Fruit fly (Drosophila melanogaster) whole organism, embryonic: Measurements from ENCODE around the gene CG4101.
A peak's percentile ranks its signal among the peaks of the same experiment; 100 is the strongest.

ENCODE experiments used
- Bgb ChIP-seq: fragments of 200-800 bp; sonication (Bioruptor generic); IDR thresholded peaks from 2 replicates; pipeline ENCODE4 v1.3.6; 2022; ENCODE audit warnings: missing biosample characterization, missing genetic modification characterization; ENCODE audit not compliant: partially characterized antibody
- CG10431 ChIP-seq: fragments of 200-800 bp; sonication (Bioruptor generic); optimal IDR thresholded peaks from 3 replicates; lab custom pipeline; 2018; ENCODE audit warnings: missing biosample characterization, mild to moderate bottlenecking, missing genetic modification characterization
- CG10543 ChIP-seq: fragments of 200-800 bp; sonication (Bioruptor generic); optimal IDR thresholded peaks from 3 replicates; lab custom pipeline; 2017; ENCODE audit warnings: missing biosample characterization, mild to moderate bottlenecking, missing genetic modification characterization, moderate library complexity
- CG11695 ChIP-seq: fragments of 200-800 bp; sonication (Bioruptor generic); IDR thresholded peaks from 3 replicates; pipeline ENCODE4 v1.3.6; 2022; ENCODE audit warnings: missing biosample characterization, missing genetic modification characterization
- CG12155 ChIP-seq: fragments of 200-800 bp; sonication (Bioruptor generic); optimal IDR thresholded peaks from 3 replicates; lab custom pipeline; 2016; ENCODE audit warnings: missing biosample characterization, missing genetic modification characterization
- CG14014 ChIP-seq: fragments of 200-800 bp; sonication (Bioruptor generic); IDR thresholded peaks from 2 replicates; pipeline ENCODE4 v1.3.6; 2022; ENCODE audit warnings: missing biosample characterization, missing genetic modification characterization
- CG14441 ChIP-seq: fragments of 200-800 bp; sonication (Bioruptor generic); IDR thresholded peaks from 2 replicates; pipeline ENCODE4 v1.3.6; 2022; ENCODE audit warnings: missing biosample characterization, missing genetic modification characterization
- CG15269 ChIP-seq: fragments of 200-800 bp; sonication (Bioruptor generic); optimal IDR thresholded peaks from 2 replicates; lab custom pipeline; 2018; ENCODE audit warnings: missing biosample characterization, mild to moderate bottlenecking, missing genetic modification characterization, moderate library complexity
- CG1529 ChIP-seq: fragments of 200-800 bp; sonication (Bioruptor generic); optimal IDR thresholded peaks from 3 replicates; lab custom pipeline; 2018; ENCODE audit warnings: missing biosample characterization, missing genetic modification characterization
- CG15601 ChIP-seq: fragments of 200-800 bp; sonication (Bioruptor generic); optimal IDR thresholded peaks from 3 replicates; lab custom pipeline; 2019; ENCODE audit warnings: missing biosample characterization, mild to moderate bottlenecking, missing genetic modification characterization, moderate library complexity
- CG17568 ChIP-seq: fragments of 200-800 bp; sonication (Bioruptor generic); optimal IDR thresholded peaks from 2 replicates; lab custom pipeline; 2018; ENCODE audit warnings: missing biosample characterization, mild to moderate bottlenecking, missing genetic modification characterization, moderate library complexity
- CG2199 ChIP-seq: fragments of 200-800 bp; sonication (Bioruptor generic); IDR thresholded peaks from 3 replicates; pipeline ENCODE4 v1.3.6; 2022; ENCODE audit warnings: missing biosample characterization, missing genetic modification characterization
- CG2889 ChIP-seq: fragments of 200-800 bp; sonication (Bioruptor generic); IDR thresholded peaks from 3 replicates; pipeline ENCODE4 v1.3.6; 2022; ENCODE audit warnings: missing biosample characterization, missing genetic modification characterization
- CG32532 ChIP-seq: fragments of 200-800 bp; sonication (Bioruptor generic); IDR thresholded peaks from 2 replicates; pipeline ENCODE4 v1.3.6; 2022; ENCODE audit warnings: missing biosample characterization, missing genetic modification characterization
- CG3847 ChIP-seq: fragments of 200-800 bp; sonication (Bioruptor generic); IDR thresholded peaks from 2 replicates; pipeline ENCODE4 v1.3.6; 2022; ENCODE audit warnings: missing biosample characterization, missing genetic modification characterization
- CG42726 ChIP-seq: fragments of 200-800 bp; sonication (Bioruptor generic); IDR thresholded peaks from 2 replicates; pipeline ENCODE4 v1.3.6; 2022; ENCODE audit warnings: missing biosample characterization, missing genetic modification characterization; ENCODE audit not compliant: partially characterized antibody
- CG6683 ChIP-seq: fragments of 200-800 bp; sonication (Bioruptor generic); optimal IDR thresholded peaks from 2 replicates; lab custom pipeline; 2017; ENCODE audit warnings: missing biosample characterization, mild to moderate bottlenecking, missing genetic modification characterization, missing genetic modification reagents
- CG7786 ChIP-seq: fragments of 200-800 bp; sonication (Bioruptor generic); optimal IDR thresholded peaks from 2 replicates; lab custom pipeline; 2016; ENCODE audit warnings: missing biosample characterization, missing genetic modification characterization
- CG7928 ChIP-seq: fragments of 200-800 bp; sonication (Bioruptor generic); optimal IDR thresholded peaks from 2 replicates; lab custom pipeline; 2017; ENCODE audit warnings: missing biosample characterization, mild to moderate bottlenecking, missing genetic modification characterization
- Camta ChIP-seq: fragments of 200-800 bp; sonication (Bioruptor generic); optimal IDR thresholded peaks from 2 replicates; lab custom pipeline; 2016; ENCODE audit warnings: missing biosample characterization, missing genetic modification characterization
- E2f2 ChIP-seq: fragments of 200-800 bp; sonication (Bioruptor generic); IDR thresholded peaks from 2 replicates; pipeline ENCODE4 v1.3.6; 2022; ENCODE audit warnings: missing biosample characterization, missing genetic modification characterization
- Fer1 ChIP-seq: fragments of 200-800 bp; sonication (Bioruptor generic); optimal IDR thresholded peaks from 2 replicates; lab custom pipeline; 2017; ENCODE audit warnings: missing biosample characterization, mild to moderate bottlenecking, missing genetic modification characterization
- HHEX ChIP-seq: fragments of 200-800 bp; sonication (Bioruptor generic); optimal IDR thresholded peaks from 3 replicates; lab custom pipeline; 2017; ENCODE audit warnings: missing biosample characterization, mild to moderate bottlenecking, missing genetic modification characterization, missing genetic modification reagents
- HmgZ ChIP-seq: fragments of 200-800 bp; sonication (Bioruptor generic); optimal IDR thresholded peaks from 2 replicates; lab custom pipeline; 2018; ENCODE audit warnings: missing biosample characterization, mild to moderate bottlenecking, missing genetic modification characterization
- Nf-YC ChIP-seq: fragments of 200-800 bp; optimal IDR thresholded peaks from 3 replicates; lab custom pipeline; 2019; ENCODE audit warnings: missing biosample characterization, mild to moderate bottlenecking, missing genetic modification characterization, moderate library complexity
- Oli ChIP-seq: fragments of 200-800 bp; sonication (Bioruptor generic); optimal IDR thresholded peaks from 2 replicates; lab custom pipeline; 2018; ENCODE audit warnings: missing biosample characterization, mild to moderate bottlenecking, missing genetic modification characterization, moderate library complexity
- Pdp1 ChIP-seq, 2 experiments: fragments of 200-800 bp; sonication (Bioruptor generic); optimal IDR thresholded peaks; 3 replicates each; lab custom pipeline; 2016; ENCODE audit warnings: missing biosample characterization in 2 of 2, missing genetic modification characterization in 2 of 2, mild to moderate bottlenecking in 1 of 2, moderate library complexity in 1 of 2
- Sry-δ ChIP-seq: fragments of 200-800 bp; sonication (Bioruptor generic); optimal IDR thresholded peaks from 2 replicates; lab custom pipeline; 2016; ENCODE audit warnings: missing biosample characterization, missing genetic modification characterization
- ash1 ChIP-seq: fragments of 200-800 bp; sonication (Bioruptor generic); optimal IDR thresholded peaks from 2 replicates; lab custom pipeline; 2018; ENCODE audit warnings: missing biosample characterization, mild to moderate bottlenecking, missing genetic modification characterization
- ci ChIP-seq: fragments of 200-800 bp; sonication (Bioruptor generic); IDR thresholded peaks from 3 replicates; pipeline ENCODE4 v1.3.6; 2022; ENCODE audit warnings: missing biosample characterization, missing genetic modification characterization
- dpn ChIP-seq, 2 experiments: fragments of 200-800 bp; sonication (Bioruptor generic); optimal IDR thresholded peaks; 3 replicates each; lab custom pipeline; 2016; ENCODE audit warnings: missing biosample characterization in 2 of 2, missing genetic modification characterization in 2 of 2
- ftz-f1 ChIP-seq: fragments of 200-800 bp; sonication (Bioruptor generic); optimal IDR thresholded peaks from 2 replicates; lab custom pipeline; 2016; ENCODE audit warnings: missing biosample characterization, missing genetic modification characterization
- gcm2 ChIP-seq: fragments of 200-800 bp; sonication (Bioruptor generic); optimal IDR thresholded peaks from 2 replicates; lab custom pipeline; 2016; ENCODE audit warnings: missing biosample characterization, missing genetic modification characterization
- grau ChIP-seq: fragments of 200-800 bp; optimal IDR thresholded peaks from 3 replicates; lab custom pipeline; 2019; ENCODE audit warnings: missing biosample characterization, mild to moderate bottlenecking, missing genetic modification characterization, moderate library complexity
- grn ChIP-seq: fragments of 200-800 bp; sonication (Bioruptor generic); optimal IDR thresholded peaks from 3 replicates; lab custom pipeline; 2017; ENCODE audit warnings: missing biosample characterization, missing genetic modification characterization
- kni ChIP-seq: fragments of 200-800 bp; sonication (Bioruptor generic); optimal IDR thresholded peaks from 3 replicates; lab custom pipeline; 2017; ENCODE audit warnings: mild to moderate bottlenecking, missing biosample characterization, missing genetic modification reagents, missing genetic modification characterization
- lab ChIP-seq: fragments of 200-800 bp; sonication (Bioruptor generic); optimal IDR thresholded peaks from 3 replicates; lab custom pipeline; 2017; ENCODE audit warnings: missing biosample characterization, missing genetic modification characterization, mild to moderate bottlenecking, moderate library complexity, missing genetic modification reagents
- nerfin-1 ChIP-seq: fragments of 200-800 bp; sonication (Bioruptor generic); optimal IDR thresholded peaks from 3 replicates; lab custom pipeline; 2019; ENCODE audit warnings: missing biosample characterization, mild to moderate bottlenecking, missing genetic modification characterization, moderate library complexity
- oc ChIP-seq: fragments of 200-800 bp; sonication (Bioruptor generic); optimal IDR thresholded peaks from 2 replicates; lab custom pipeline; 2018; ENCODE audit warnings: missing biosample characterization, mild to moderate bottlenecking, missing genetic modification characterization, moderate library complexity
- pita ChIP-seq: fragments of 200-800 bp; sonication (Bioruptor generic); optimal IDR thresholded peaks from 2 replicates; lab custom pipeline; 2017; ENCODE audit warnings: missing biosample characterization, mild to moderate bottlenecking, missing genetic modification characterization
- shn ChIP-seq: fragments of 200-800 bp; sonication (Bioruptor generic); optimal IDR thresholded peaks from 3 replicates; lab custom pipeline; 2016; ENCODE audit warnings: missing biosample characterization, missing genetic modification characterization
- so ChIP-seq: fragments of 200-800 bp; sonication (Bioruptor generic); IDR thresholded peaks from 3 replicates; pipeline ENCODE4 v1.3.6; 2022; ENCODE audit warnings: missing biosample characterization, missing genetic modification characterization
- stc ChIP-seq: fragments of 200-800 bp; sonication (Bioruptor generic); IDR thresholded peaks from 2 replicates; pipeline ENCODE4 v1.3.6; 2022; ENCODE audit warnings: missing biosample characterization, missing genetic modification characterization
- tap ChIP-seq: fragments of 200-800 bp; optimal IDR thresholded peaks from 3 replicates; lab custom pipeline; 2019; ENCODE audit warnings: missing biosample characterization, mild to moderate bottlenecking, missing genetic modification characterization, moderate library complexity
- vvl ChIP-seq: fragments of 200-800 bp; sonication (Bioruptor generic); IDR thresholded peaks from 2 replicates; pipeline ENCODE4 v1.3.6; 2022; ENCODE audit warnings: missing biosample characterization, missing genetic modification characterization

CG4101 gene

DNA sequence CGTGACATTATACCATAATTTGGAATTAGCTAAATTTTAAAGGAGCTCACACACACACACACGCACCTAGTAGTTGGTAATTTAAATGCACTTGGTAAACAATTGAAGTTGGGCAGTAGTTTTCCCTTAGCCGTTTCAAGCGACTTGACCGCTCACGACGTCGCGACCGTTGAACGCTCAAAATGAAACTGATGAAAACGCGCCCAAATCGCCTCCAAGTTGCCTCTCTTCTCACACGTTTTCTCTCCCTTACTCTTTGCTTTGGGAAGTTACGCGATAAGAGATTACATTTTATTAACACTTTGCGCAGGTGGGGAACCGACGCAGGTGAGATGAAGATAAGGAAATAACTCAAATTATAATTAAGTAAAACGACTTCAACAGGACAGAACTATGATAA lies 40.1 kb upstream of the CG4101 start (continued):
- TF ChIP-seq Pdp1 (GFP tag; optimal IDR thresholded peaks at IDR 0.05; lab: Kevin White, UChicago), result peak in 1 of 2 experiments; percentile 75
- TF ChIP-seq HHEX (GFP tag; lab: Kevin White, UChicago), result peak; percentile 17
- peak; percentile 51; the same call in 1 of the 2 replicates for TF ChIP-seq Bgb (GFP tag; lab: Robert Waterston, UW)
- TF ChIP-seq HmgZ (tag; lab: Kevin White, UChicago), result peak; percentile 28
- TF ChIP-seq ci (GFP tag; lab: Robert Waterston, UW), result peak; percentile 71; the same call in 2 of the 3 replicates
- TF ChIP-seq gcm2 (GFP tag; lab: Kevin White, UChicago), result no peak
- no peak for TF ChIP-seq CG14441
- TF ChIP-seq shn (GFP tag; lab: Kevin White, UChicago), result no peak
- TF ChIP-seq CG10431 (GFP tag; lab: Kevin White, UChicago), result no peak
- no peak for TF ChIP-seq pita (GFP tag; lab: Kevin White, UChicago)
- TF ChIP-seq CG17568 (GFP tag; lab: Kevin White, UChicago), result peak; percentile 9
- TF ChIP-seq vvl (GFP tag; lab: Robert Waterston, UW), result peak; percentile 49
- TF ChIP-seq Sry-δ (GFP tag; lab: Kevin White, UChicago), result no peak
- TF ChIP-seq CG15601 (tag; lab: Kevin White, UChicago), result peak; percentile 27
- TF ChIP-seq oc, result peak; percentile 19
- peak; percentile 32; the same call in 1 of the 2 replicates for TF ChIP-seq CG32532
- no peak for TF ChIP-seq tap (tag; lab: Kevin White, UChicago)
- peak; percentile 11 for TF ChIP-seq grau (tag; lab: Kevin White, UChicago)
- TF ChIP-seq CG2889 (GFP tag; lab: Robert Waterston, UW), result no peak
- peak; percentile 19 for TF ChIP-seq CG15269 (tag; lab: Kevin White, UChicago)
- peak; percentile 12 for TF ChIP-seq CG10543
- TF ChIP-seq Nf-YC, result peak; percentile 1
- peak; percentile 52; the same call in 2 of the 3 replicates for TF ChIP-seq so
- no peak for TF ChIP-seq Camta (GFP tag; lab: Kevin White, UChicago)
- no peak for TF ChIP-seq ash1 (GFP tag; lab: Kevin White, UChicago)
- TF ChIP-seq ftz-f1 (GFP tag; lab: Kevin White, UChicago), result no peak
- TF ChIP-seq lab (GFP tag; lab: Kevin White, UChicago), result peak; percentile 55
- TF ChIP-seq stc (GFP tag; lab: Robert Waterston, UW), result peak; percentile 34; the same call in 1 of the 2 replicates
- peak; percentile 92 for TF ChIP-seq grn (GFP tag; lab: Kevin White, UChicago)
- no peak for TF ChIP-seq CG7928 (GFP tag; lab: Kevin White, UChicago)
- no peak for TF ChIP-seq CG7786 (GFP tag; lab: Kevin White, UChicago)
- no peak for TF ChIP-seq Oli (tag; lab: Kevin White, UChicago)
- no peak for TF ChIP-seq CG12155
- no peak for TF ChIP-seq CG1529 (GFP tag; lab: Kevin White, UChicago)
- no peak for TF ChIP-seq nerfin-1 (tag; lab: Kevin White, UChicago)
- peak; percentile 17; the same call in 1 of the 2 replicates for TF ChIP-seq E2f2 (GFP tag; lab: Robert Waterston, UW)
- peak; percentile 17; the same call in 1 of the 2 replicates for TF ChIP-seq CG14014
- 0 out of 2 replicates have a peak, but pooled peaks have one; percentile 10 for TF ChIP-seq CG42726
- no peak for TF ChIP-seq CG3847 (GFP tag; lab: Robert Waterston, UW)
- TF ChIP-seq Fer1, result peak; percentile 14
- no peak for TF ChIP-seq CG6683
- TF ChIP-seq CG2199 (GFP tag; lab: Robert Waterston, UW), result 0 out of 3 replicates have a peak, but pooled peaks have one; percentile 42
- peak; percentile 33 for TF ChIP-seq kni (GFP tag; lab: Kevin White, UChicago)
- 0 out of 3 replicates have a peak, but pooled peaks have one; percentile 26 for TF ChIP-seq CG11695 (GFP tag; lab: Robert Waterston, UW)
- TF ChIP-seq dpn (GFP tag; optimal IDR thresholded peaks at IDR 0.05; lab: Kevin White, UChicago), result peak in 1 of 2 experiments; percentile 0
